Fruit fly (Drosophila melanogaster) S2 (cell line): ENCODE results near the gene CG5639.

Experiments
- CG8478 ChIP-seq: fragments of >200 bp; optimal IDR thresholded peaks from 2 replicates; lab custom pipeline; 2018
- CTCF ChIP-seq, 2 experiments: fragments of >200 bp; optimal IDR thresholded peaks; 2 replicates each; lab custom pipeline; 2018

DNA sequence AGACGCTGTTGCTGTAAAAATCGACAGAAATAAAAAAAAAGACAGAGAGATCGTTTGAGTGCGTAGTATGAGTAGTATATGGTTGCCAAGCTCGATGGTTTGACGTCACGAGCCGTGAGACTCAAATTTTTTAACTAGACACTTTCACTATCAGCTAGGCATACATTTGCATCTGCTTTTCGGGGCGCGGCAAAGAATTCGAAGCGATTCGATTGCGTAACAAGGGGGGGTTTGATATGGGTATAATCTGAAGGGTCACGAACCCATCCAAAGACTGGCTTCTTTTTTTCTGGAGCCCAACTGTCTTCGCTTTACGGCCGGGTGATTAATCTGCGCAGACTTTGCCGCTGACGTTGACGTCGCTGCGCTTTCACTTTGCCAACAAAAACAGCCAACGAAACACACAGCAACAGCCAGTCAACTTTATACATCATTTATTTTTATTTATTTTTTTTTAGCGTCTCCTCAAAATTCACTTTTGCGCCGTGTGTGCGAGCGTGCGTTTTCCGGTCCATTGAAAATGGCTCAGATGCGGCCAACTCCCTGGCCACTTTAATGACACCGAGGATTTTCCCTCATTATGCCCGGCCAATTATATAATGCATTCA lies 2.2 kb downstream of the CG5639 start:
- TF ChIP-seq CG8478 (lab: Kevin White, UChicago) = no peak
- no peak for TF ChIP-seq CTCF (optimal IDR thresholded peaks at IDR 0.05; lab: Kevin White, UChicago)
